Fruit fly (Drosophila melanogaster) Kc167 (cell line): ENCODE measurements around the gene Calr.

ENCODE experiments used
- Myc ChIP-seq: fragments of >200 bp; optimal IDR thresholded peaks from 2 replicates; lab custom pipeline; 2017; ENCODE audit warnings: missing external identifiers
- Sin3A ChIP-seq: fragments of >200 bp; optimal IDR thresholded peaks from 2 replicates; lab custom pipeline; 2018; ENCODE audit warnings: missing external identifiers
- h ChIP-seq: fragments of >200 bp; optimal IDR thresholded peaks from 3 replicates; lab custom pipeline; 2018; ENCODE audit warnings: missing external identifiers
- insv ChIP-seq: fragments of >200 bp; optimal IDR thresholded peaks from 3 replicates; lab custom pipeline; 2018; ENCODE audit warnings: missing external identifiers
- psq ChIP-seq: fragments of >200 bp; optimal IDR thresholded peaks from 2 replicates; lab custom pipeline; 2017; ENCODE audit warnings: missing external identifiers
- ttk ChIP-seq: sonication (Bioruptor generic); optimal IDR thresholded peaks from 2 replicates; lab custom pipeline; 2017; ENCODE audit warnings: missing external identifiers

DNA sequence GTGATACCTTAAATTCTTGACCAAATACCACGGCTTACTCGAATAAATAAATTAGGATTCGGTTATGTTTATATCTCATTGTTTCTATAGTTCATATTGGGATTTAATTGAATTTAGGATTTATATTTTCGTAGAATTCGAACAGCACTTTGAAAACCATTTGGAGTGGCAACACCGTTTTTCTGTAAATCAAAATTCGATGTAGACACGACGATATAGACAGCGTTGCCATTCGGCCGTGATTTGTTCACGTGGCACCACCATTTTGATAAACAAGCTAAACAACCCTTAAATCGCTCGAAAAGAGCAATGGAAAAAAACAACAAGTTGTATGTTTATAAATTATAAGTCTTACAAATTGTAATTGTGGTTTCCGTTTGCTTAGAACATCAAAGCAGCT lies 2.0 kb downstream of the Calr start:
- TF ChIP-seq Myc (lab: Kevin White, UChicago) = no peak
- no peak for TF ChIP-seq insv (lab: Kevin White, UChicago)
- TF ChIP-seq ttk (lab: Kevin White, UChicago) = no peak
- TF ChIP-seq psq = no peak
- no peak for TF ChIP-seq Sin3A (lab: Kevin White, UChicago)
- TF ChIP-seq h (lab: Kevin White, UChicago) = no peak
